Fruit fly (Drosophila melanogaster) whole organism, embryonic: ENCODE data around the gene nAChRalpha6.

Experiments
- Awh ChIP-seq: fragments of 200-800 bp; sonication (Bioruptor generic); IDR thresholded peaks from 2 replicates; pipeline ENCODE4, ENCODE4 v1.3.6; 2022; ENCODE audit warnings: missing biosample characterization, missing genetic modification characterization
- CG10462 ChIP-seq: fragments of 200-800 bp; sonication (Bioruptor generic); optimal IDR thresholded peaks from 2 replicates; lab custom pipeline; 2016; ENCODE audit warnings: missing biosample characterization, missing genetic modification characterization
- CG10543 ChIP-seq: fragments of 200-800 bp; sonication (Bioruptor generic); optimal IDR thresholded peaks from 3 replicates; lab custom pipeline; 2017; ENCODE audit warnings: missing biosample characterization, mild to moderate bottlenecking, missing genetic modification characterization, moderate library complexity
- CG11398 ChIP-seq: fragments of 200-800 bp; sonication (Bioruptor generic); optimal IDR thresholded peaks from 2 replicates; lab custom pipeline; 2016; ENCODE audit warnings: missing biosample characterization, missing genetic modification characterization
- CG11456 ChIP-seq: fragments of 200-800 bp; sonication (Bioruptor generic); IDR thresholded peaks from 3 replicates; pipeline ENCODE4 v1.3.6; 2022; ENCODE audit warnings: missing biosample characterization, missing genetic modification characterization
- CG12236 ChIP-seq: fragments of 200-800 bp; sonication (Bioruptor generic); optimal IDR thresholded peaks from 2 replicates; lab custom pipeline; 2016; ENCODE audit warnings: missing biosample characterization, missing genetic modification characterization
- CG12744 ChIP-seq: fragments of 200-800 bp; sonication (Bioruptor generic); optimal IDR thresholded peaks from 2 replicates; lab custom pipeline; 2016; ENCODE audit warnings: missing biosample characterization, missing genetic modification characterization
- CG13287 ChIP-seq: fragments of 200-800 bp; sonication (Bioruptor generic); IDR thresholded peaks from 2 replicates; pipeline ENCODE4 v1.3.6; 2022; ENCODE audit warnings: missing biosample characterization, missing genetic modification characterization; ENCODE audit not compliant: partially characterized antibody
- CG13894 ChIP-seq: fragments of 200-800 bp; sonication (Bioruptor generic); optimal IDR thresholded peaks from 3 replicates; lab custom pipeline; 2018; ENCODE audit warnings: missing biosample characterization, mild to moderate bottlenecking, missing genetic modification characterization, moderate library complexity
- CG1529 ChIP-seq: fragments of 200-800 bp; sonication (Bioruptor generic); optimal IDR thresholded peaks from 3 replicates; lab custom pipeline; 2018; ENCODE audit warnings: missing biosample characterization, missing genetic modification characterization
- CG17359 ChIP-seq: fragments of 200-800 bp; sonication (Bioruptor generic); optimal IDR thresholded peaks from 3 replicates; lab custom pipeline; 2018; ENCODE audit warnings: missing biosample characterization, mild to moderate bottlenecking, missing genetic modification characterization, moderate library complexity
- CG17829 ChIP-seq: fragments of 200-800 bp; optimal IDR thresholded peaks from 2 replicates; lab custom pipeline; 2019; ENCODE audit warnings: missing biosample characterization, mild to moderate bottlenecking, missing genetic modification characterization, moderate library complexity
- CG1792 ChIP-seq: fragments of 200-800 bp; sonication (Bioruptor generic); optimal IDR thresholded peaks from 2 replicates; lab custom pipeline; 2016; ENCODE audit warnings: missing biosample characterization, missing genetic modification characterization
- CG1832 ChIP-seq: fragments of 200-800 bp; sonication (Bioruptor generic); optimal IDR thresholded peaks from 2 replicates; lab custom pipeline; 2017; ENCODE audit warnings: missing biosample characterization, mild to moderate bottlenecking, missing genetic modification characterization, inconsistent platforms
- CG2678 ChIP-seq: fragments of 200-800 bp; sonication (Bioruptor generic); optimal IDR thresholded peaks from 3 replicates; lab custom pipeline; 2019; ENCODE audit warnings: missing biosample characterization, mild to moderate bottlenecking, missing genetic modification characterization, moderate library complexity
- CG31365 ChIP-seq: fragments of 200-800 bp; sonication (Bioruptor generic); optimal IDR thresholded peaks from 2 replicates; lab custom pipeline; 2018; ENCODE audit warnings: missing biosample characterization, mild to moderate bottlenecking, missing genetic modification characterization
- CG32772 ChIP-seq: fragments of 200-800 bp; sonication (Bioruptor generic); IDR thresholded peaks from 2 replicates; pipeline ENCODE4 v1.3.6; 2022; ENCODE audit warnings: missing biosample characterization, missing genetic modification characterization
- CG3838 ChIP-seq: fragments of 200-800 bp; sonication (Bioruptor generic); optimal IDR thresholded peaks from 3 replicates; lab custom pipeline; 2016; ENCODE audit warnings: missing biosample characterization, missing genetic modification characterization
- CG5245 ChIP-seq: fragments of 200-800 bp; sonication (Bioruptor generic); optimal IDR thresholded peaks from 3 replicates; lab custom pipeline; 2016; ENCODE audit warnings: missing biosample characterization, missing genetic modification characterization
- CG8388 ChIP-seq: fragments of 200-800 bp; sonication (Bioruptor generic); optimal IDR thresholded peaks from 2 replicates; lab custom pipeline; 2019; ENCODE audit warnings: missing biosample characterization, mild to moderate bottlenecking, missing genetic modification characterization, moderate library complexity
- CG9727 ChIP-seq: fragments of 200-800 bp; sonication (Bioruptor generic); optimal IDR thresholded peaks from 3 replicates; lab custom pipeline; 2017; ENCODE audit warnings: missing biosample characterization, mild to moderate bottlenecking, missing genetic modification characterization
- CG9817 ChIP-seq: fragments of 200-800 bp; sonication (Bioruptor generic); optimal IDR thresholded peaks from 2 replicates; lab custom pipeline; 2018; ENCODE audit warnings: missing biosample characterization, mild to moderate bottlenecking, missing genetic modification characterization, moderate library complexity
- Chrac-16 ChIP-seq: fragments of 200-800 bp; sonication (Bioruptor generic); optimal IDR thresholded peaks from 3 replicates; lab custom pipeline; 2016; ENCODE audit warnings: missing biosample characterization, missing genetic modification characterization
- Dp ChIP-seq: fragments of 200-800 bp; sonication (Bioruptor generic); optimal IDR thresholded peaks from 2 replicates; lab custom pipeline; 2018; ENCODE audit warnings: missing biosample characterization, mild to moderate bottlenecking, missing genetic modification characterization, moderate library complexity
- Hr78 ChIP-seq, 2 experiments: fragments of 200-800 bp in 1 of 2; fragments of >200 bp in 1 of 2; sonication (Bioruptor generic) in 1 of 2; optimal IDR thresholded peaks; 2 replicates each; lab custom pipeline; 2017 to 2019; ENCODE audit warnings: missing biosample characterization in 2 of 2, missing genetic modification characterization in 2 of 2, mild to moderate bottlenecking in 1 of 2, moderate library complexity in 1 of 2
- Jarid2 ChIP-seq: fragments of 200-800 bp; sonication (Bioruptor generic); optimal IDR thresholded peaks from 3 replicates; lab custom pipeline; 2017; ENCODE audit warnings: mild to moderate bottlenecking, missing biosample characterization, missing genetic modification reagents, missing genetic modification characterization
- Nf-YA ChIP-seq: fragments of 200-800 bp; sonication (Bioruptor generic); IDR thresholded peaks from 2 replicates; pipeline ENCODE4 v1.3.6; 2022; ENCODE audit warnings: missing biosample characterization, missing genetic modification characterization
- Nf-YC ChIP-seq: fragments of 200-800 bp; optimal IDR thresholded peaks from 3 replicates; lab custom pipeline; 2019; ENCODE audit warnings: missing biosample characterization, mild to moderate bottlenecking, missing genetic modification characterization, moderate library complexity
- Oli ChIP-seq: fragments of 200-800 bp; sonication (Bioruptor generic); optimal IDR thresholded peaks from 2 replicates; lab custom pipeline; 2018; ENCODE audit warnings: missing biosample characterization, mild to moderate bottlenecking, missing genetic modification characterization, moderate library complexity
- Optix ChIP-seq: fragments of 200-800 bp; sonication (Bioruptor generic); IDR thresholded peaks from 3 replicates; pipeline ENCODE4 v1.3.6; 2022; ENCODE audit warnings: missing biosample characterization, missing genetic modification characterization
- Taf1 ChIP-seq: fragments of 200-800 bp; sonication (Bioruptor generic); IDR thresholded peaks from 2 replicates; pipeline ENCODE4 v1.3.6; 2022; ENCODE audit warnings: missing biosample characterization, missing genetic modification characterization
- YL-1 ChIP-seq: fragments of 200-800 bp; sonication (Bioruptor generic); optimal IDR thresholded peaks from 3 replicates; lab custom pipeline; 2017; ENCODE audit warnings: missing biosample characterization, mild to moderate bottlenecking, missing genetic modification characterization
- ato ChIP-seq: fragments of 200-800 bp; sonication (Bioruptor generic); IDR thresholded peaks from 2 replicates; pipeline ENCODE4 v1.3.6; 2022; ENCODE audit warnings: missing biosample characterization, missing genetic modification characterization; ENCODE audit not compliant: partially characterized antibody
- btn ChIP-seq: fragments of 200-800 bp; sonication (Bioruptor generic); optimal IDR thresholded peaks from 2 replicates; lab custom pipeline; 2016; ENCODE audit warnings: missing biosample characterization, missing genetic modification characterization
- ems ChIP-seq: fragments of 200-800 bp; sonication (Bioruptor generic); optimal IDR thresholded peaks from 3 replicates; lab custom pipeline; 2016; ENCODE audit warnings: missing biosample characterization, missing genetic modification characterization
- esg ChIP-seq: fragments of 200-800 bp; sonication (Bioruptor generic); conservative IDR thresholded peaks from 2 replicates; pipeline ENCODE4 v1.3.6; 2022; ENCODE audit warnings: missing biosample characterization, missing genetic modification characterization
- exex ChIP-seq: fragments of 200-800 bp; sonication (Bioruptor generic); optimal IDR thresholded peaks from 4 replicates; lab custom pipeline; 2018; ENCODE audit warnings: missing biosample characterization, mild to moderate bottlenecking, missing genetic modification characterization, moderate library complexity
- fru ChIP-seq: fragments of >200 bp; optimal IDR thresholded peaks from 2 replicates; lab custom pipeline; 2017
- insv ChIP-seq, 2 experiments: fragments of 200-800 bp; sonication (Bioruptor generic); optimal IDR thresholded peaks; 3 replicates each; lab custom pipeline; 2016 to 2018; ENCODE audit warnings: missing biosample characterization in 2 of 2, missing genetic modification characterization in 2 of 2
- jing ChIP-seq: fragments of 200-800 bp; sonication (Bioruptor generic); optimal IDR thresholded peaks from 2 replicates; lab custom pipeline; 2018; ENCODE audit warnings: missing biosample characterization, mild to moderate bottlenecking, missing genetic modification characterization
- lov ChIP-seq, 2 experiments: fragments of 200-800 bp in 1 of 2; fragments of >200 bp in 1 of 2; sonication (Bioruptor generic) in 1 of 2; IDR thresholded peaks in 1 of 2; optimal IDR thresholded peaks in 1 of 2; 2 replicates in 1 of 2; 3 replicates in 1 of 2; pipeline versions ENCODE4 v1.3.6 to Lab custom; 2017 to 2022; ENCODE audit warnings: missing biosample characterization in 1 of 2, missing genetic modification characterization in 1 of 2
- mam ChIP-seq: fragments of 200-800 bp; sonication (Bioruptor generic); optimal IDR thresholded peaks from 3 replicates; lab custom pipeline; 2016; ENCODE audit warnings: missing biosample characterization, missing genetic modification characterization
- mirr ChIP-seq: fragments of 200-800 bp; sonication (Bioruptor generic); optimal IDR thresholded peaks from 3 replicates; lab custom pipeline; 2018; ENCODE audit warnings: missing biosample characterization, mild to moderate bottlenecking, missing genetic modification characterization
- scrt ChIP-seq: fragments of 200-800 bp; sonication (Bioruptor generic); optimal IDR thresholded peaks from 2 replicates; lab custom pipeline; 2018; ENCODE audit warnings: missing biosample characterization, mild to moderate bottlenecking, missing genetic modification characterization, moderate library complexity
- slp2 ChIP-seq: fragments of 200-800 bp; sonication (Bioruptor generic); optimal IDR thresholded peaks from 2 replicates; lab custom pipeline; 2016; ENCODE audit warnings: missing biosample characterization, missing genetic modification characterization
- sna ChIP-seq: fragments of 200-800 bp; sonication (Bioruptor generic); IDR thresholded peaks from 2 replicates; pipeline ENCODE4 v1.3.6; 2022; ENCODE audit warnings: missing biosample characterization, missing genetic modification characterization; ENCODE audit not compliant: partially characterized antibody
- sug ChIP-seq: fragments of 200-800 bp; optimal IDR thresholded peaks from 2 replicates; lab custom pipeline; 2019; ENCODE audit warnings: missing biosample characterization, mild to moderate bottlenecking, missing genetic modification characterization, moderate library complexity
- tll ChIP-seq, 2 experiments: fragments of 200-800 bp in 1 of 2; fragments of >200 bp in 1 of 2; sonication (Bioruptor generic) in 1 of 2; optimal IDR thresholded peaks; 2 replicates each; lab custom pipeline; 2017 to 2019; ENCODE audit warnings: missing biosample characterization in 2 of 2, missing genetic modification characterization in 2 of 2, mild to moderate bottlenecking in 1 of 2, moderate library complexity in 1 of 2
- unpg ChIP-seq: fragments of 200-800 bp; sonication (Bioruptor generic); optimal IDR thresholded peaks from 3 replicates; lab custom pipeline; 2018; ENCODE audit warnings: missing biosample characterization, mild to moderate bottlenecking, missing genetic modification characterization, moderate library complexity
- zfh2 ChIP-seq: fragments of 200-800 bp; sonication (Bioruptor generic); optimal IDR thresholded peaks from 2 replicates; lab custom pipeline; 2016; ENCODE audit warnings: missing biosample characterization, missing genetic modification characterization

The nAChRalpha6 gene

dm6 chr2L:9908468-9908967, 22.5 kb upstream of the nAChRalpha6 start, which contains the start of gene CG13124 (continued):
- peak; percentile 10 for TF ChIP-seq Jarid2 (GFP tag; lab: Kevin White, UChicago)
- TF ChIP-seq CG11456 (GFP tag; lab: Robert Waterston, UW) = no peak
- no peak for TF ChIP-seq Chrac-16 (GFP tag; lab: Kevin White, UChicago)
- peak; percentile 40 for TF ChIP-seq CG31365 (tag; lab: Kevin White, UChicago)
- no peak for TF ChIP-seq CG12236 (GFP tag; lab: Kevin White, UChicago)
- TF ChIP-seq unpg (GFP tag; lab: Kevin White, UChicago) = peak; percentile 32
- peak; percentile 44 for TF ChIP-seq CG13287 (GFP tag; lab: Robert Waterston, UW)
- TF ChIP-seq CG1529 (GFP tag; lab: Kevin White, UChicago) = no peak
- TF ChIP-seq sug (tag; lab: Kevin White, UChicago) = no peak
- no peak for TF ChIP-seq Hr78 (GFP tag; optimal IDR thresholded peaks at IDR 0.05; lab: Kevin White, UChicago)
- no peak for TF ChIP-seq CG12744
- no peak for TF ChIP-seq CG17829 (tag; lab: Kevin White, UChicago)
- no peak for TF ChIP-seq YL-1 (GFP tag; lab: Kevin White, UChicago)
- no peak for TF ChIP-seq sna (GFP tag; lab: Robert Waterston, UW)
- no peak for TF ChIP-seq CG11398 (GFP tag; lab: Kevin White, UChicago)
- no peak for TF ChIP-seq CG8388 (GFP tag; lab: Kevin White, UChicago)
- no peak for TF ChIP-seq CG9817 (tag; lab: Kevin White, UChicago)
- TF ChIP-seq Nf-YA (GFP tag; lab: Robert Waterston, UW) = no peak
- no peak for TF ChIP-seq jing (GFP tag; lab: Kevin White, UChicago)
- TF ChIP-seq esg = no peak
- no peak for TF ChIP-seq Oli
- TF ChIP-seq Optix = no peak
- no peak for TF ChIP-seq Awh (GFP tag; lab: Robert Waterston, UW)
- peak; percentile 10 for TF ChIP-seq Nf-YC (tag; lab: Kevin White, UChicago)
- TF ChIP-seq slp2 (GFP tag; lab: Kevin White, UChicago) = no peak
- no peak for TF ChIP-seq Dp (GFP tag; lab: Kevin White, UChicago)
- TF ChIP-seq CG10462 (GFP tag; lab: Kevin White, UChicago) = no peak
- no peak for TF ChIP-seq CG17359 (tag; lab: Kevin White, UChicago)
- no peak for TF ChIP-seq CG3838 (GFP tag; lab: Kevin White, UChicago)
- TF ChIP-seq mam (GFP tag; lab: Kevin White, UChicago) = peak; percentile 8
- peak; percentile 57 for TF ChIP-seq mirr (GFP tag; lab: Kevin White, UChicago)
- TF ChIP-seq CG5245 (GFP tag; lab: Kevin White, UChicago) = no peak
- TF ChIP-seq CG13894 (tag; lab: Kevin White, UChicago) = peak; percentile 50
- no peak for TF ChIP-seq btn (GFP tag; lab: Kevin White, UChicago)
- TF ChIP-seq tll (GFP tag; optimal IDR thresholded peaks at IDR 0.05; lab: Kevin White, UChicago) = no peak
- no peak for TF ChIP-seq ato (GFP tag; lab: Robert Waterston, UW)
- no peak for TF ChIP-seq zfh2
- TF ChIP-seq CG10543 = peak; percentile 61
- no peak for TF ChIP-seq exex (tag; lab: Kevin White, UChicago)
- TF ChIP-seq CG2678 (tag; lab: Kevin White, UChicago) = peak; percentile 43
- TF ChIP-seq CG9727 (GFP tag; lab: Kevin White, UChicago) = no peak
- no peak for TF ChIP-seq CG32772 (GFP tag; lab: Robert Waterston, UW)
- TF ChIP-seq CG1792 (GFP tag; lab: Kevin White, UChicago) = no peak
- TF ChIP-seq lov (optimal IDR thresholded peaks at IDR 0.05; lab: Kevin White, UChicago) = no peak
- TF ChIP-seq lov (GFP tag; IDR thresholded peaks at IDR 0.05; lab: Robert Waterston, UW) = no peak
- no peak for TF ChIP-seq ems (GFP tag; lab: Kevin White, UChicago)
- no peak for TF ChIP-seq insv (GFP tag; optimal IDR thresholded peaks at IDR 0.05; lab: Kevin White, UChicago)
- TF ChIP-seq scrt (GFP tag; lab: Kevin White, UChicago) = no peak
- no peak for TF ChIP-seq CG1832 (GFP tag; lab: Kevin White, UChicago)
- TF ChIP-seq fru (lab: Kevin White, UChicago) = no peak
- no peak for TF ChIP-seq Taf1
